Fruit fly (Drosophila melanogaster) whole organism, embryonic: Measurements from ENCODE around the gene tmod.

Experiments used
- ATbp ChIP-seq: fragments of 200-800 bp; sonication (Bioruptor generic); optimal IDR thresholded peaks from 2 replicates; lab custom pipeline; 2017; ENCODE audit warnings: missing biosample characterization, mild to moderate bottlenecking, missing genetic modification characterization, missing genetic modification reagents
- CG10366 ChIP-seq: fragments of 200-800 bp; sonication (Bioruptor generic); IDR thresholded peaks from 2 replicates; pipeline ENCODE4 v1.3.6; 2022; ENCODE audit warnings: missing biosample characterization, missing genetic modification characterization
- CG10979 ChIP-seq: fragments of 200-800 bp; sonication (Bioruptor generic); optimal IDR thresholded peaks from 2 replicates; lab custom pipeline; 2018; ENCODE audit warnings: missing biosample characterization, mild to moderate bottlenecking, missing genetic modification characterization, moderate library complexity
- CG12236 ChIP-seq: fragments of 200-800 bp; sonication (Bioruptor generic); optimal IDR thresholded peaks from 2 replicates; lab custom pipeline; 2016; ENCODE audit warnings: missing biosample characterization, missing genetic modification characterization
- CG12299 ChIP-seq: fragments of 200-800 bp; sonication (Bioruptor generic); optimal IDR thresholded peaks from 2 replicates; lab custom pipeline; 2018; ENCODE audit warnings: missing biosample characterization, mild to moderate bottlenecking, missing genetic modification characterization
- CG14441 ChIP-seq: fragments of 200-800 bp; sonication (Bioruptor generic); IDR thresholded peaks from 2 replicates; pipeline ENCODE4 v1.3.6; 2022; ENCODE audit warnings: missing biosample characterization, missing genetic modification characterization
- CG15073 ChIP-seq: fragments of 200-800 bp; sonication (Bioruptor generic); optimal IDR thresholded peaks from 2 replicates; lab custom pipeline; 2016; ENCODE audit warnings: missing biosample characterization, missing genetic modification characterization
- CG17612 ChIP-seq: fragments of 200-800 bp; sonication (Bioruptor generic); IDR thresholded peaks from 2 replicates; pipeline ENCODE4 v1.3.6; 2022; ENCODE audit warnings: missing biosample characterization, missing genetic modification characterization
- CG2120 ChIP-seq: fragments of 200-800 bp; sonication (Bioruptor generic); optimal IDR thresholded peaks from 3 replicates; lab custom pipeline; 2016; ENCODE audit warnings: missing biosample characterization, missing genetic modification characterization
- CG30403 ChIP-seq: fragments of 200-800 bp; sonication (Bioruptor generic); optimal IDR thresholded peaks from 3 replicates; lab custom pipeline; 2016; ENCODE audit warnings: missing biosample characterization, missing genetic modification characterization
- CG32772 ChIP-seq: fragments of 200-800 bp; sonication (Bioruptor generic); IDR thresholded peaks from 2 replicates; pipeline ENCODE4 v1.3.6; 2022; ENCODE audit warnings: missing biosample characterization, missing genetic modification characterization
- CG4282 ChIP-seq: fragments of 200-800 bp; sonication (Bioruptor generic); optimal IDR thresholded peaks from 2 replicates; lab custom pipeline; 2016; ENCODE audit warnings: missing biosample characterization, missing genetic modification characterization
- CG4328 ChIP-seq: fragments of 200-800 bp; sonication (Bioruptor generic); optimal IDR thresholded peaks from 3 replicates; lab custom pipeline; 2017; ENCODE audit warnings: missing biosample characterization, missing genetic modification reagents, missing genetic modification characterization
- CG5245 ChIP-seq: fragments of 200-800 bp; sonication (Bioruptor generic); optimal IDR thresholded peaks from 3 replicates; lab custom pipeline; 2016; ENCODE audit warnings: missing biosample characterization, missing genetic modification characterization
- CG7271 ChIP-seq: fragments of 200-800 bp; sonication (Bioruptor generic); optimal IDR thresholded peaks from 2 replicates; lab custom pipeline; 2018; ENCODE audit warnings: missing biosample characterization, mild to moderate bottlenecking, missing genetic modification characterization, moderate library complexity
- CG7928 ChIP-seq: fragments of 200-800 bp; sonication (Bioruptor generic); optimal IDR thresholded peaks from 2 replicates; lab custom pipeline; 2017; ENCODE audit warnings: missing biosample characterization, mild to moderate bottlenecking, missing genetic modification characterization
- CG8765 ChIP-seq: fragments of 200-800 bp; sonication (Bioruptor generic); IDR thresholded peaks from 2 replicates; pipeline ENCODE4 v1.3.6; 2022; ENCODE audit warnings: missing biosample characterization, missing genetic modification characterization
- CG8944 ChIP-seq: fragments of 200-800 bp; sonication (Bioruptor generic); optimal IDR thresholded peaks from 3 replicates; lab custom pipeline; 2016; ENCODE audit warnings: missing biosample characterization, missing genetic modification characterization
- D ChIP-seq, 2 experiments: fragments of 200-800 bp in 1 of 2; fragments of >200 bp in 1 of 2; sonication (Bioruptor generic) in 1 of 2; optimal IDR thresholded peaks; 2 replicates in 1 of 2; 3 replicates in 1 of 2; lab custom pipeline; 2017; ENCODE audit warnings: mild to moderate bottlenecking in 1 of 2, missing biosample characterization in 1 of 2, missing genetic modification characterization in 1 of 2, missing genetic modification reagents in 1 of 2
- D19B ChIP-seq: fragments of 200-800 bp; sonication (Bioruptor generic); optimal IDR thresholded peaks from 2 replicates; lab custom pipeline; 2017; ENCODE audit warnings: missing biosample characterization, mild to moderate bottlenecking, missing genetic modification characterization
- Dip2 ChIP-seq: fragments of 200-800 bp; sonication (Bioruptor generic); IDR thresholded peaks from 2 replicates; pipeline ENCODE4 v1.3.6; 2022; ENCODE audit warnings: missing biosample characterization, missing genetic modification characterization
- Ets65A ChIP-seq: fragments of 200-800 bp; sonication (Bioruptor generic); peaks from one replicate; lab custom pipeline; 2016; ENCODE audit warnings: missing biosample characterization, missing genetic modification characterization
- H15 ChIP-seq: fragments of 200-800 bp; sonication (Bioruptor generic); IDR thresholded peaks from 3 replicates; pipeline ENCODE4 v1.3.6; 2022; ENCODE audit warnings: missing biosample characterization, missing genetic modification characterization
- HLH54F ChIP-seq: fragments of 200-800 bp; sonication (Bioruptor generic); optimal IDR thresholded peaks from 3 replicates; lab custom pipeline; 2016; ENCODE audit warnings: missing biosample characterization, missing genetic modification characterization
- Hsf ChIP-seq: fragments of 200-800 bp; sonication (Bioruptor generic); optimal IDR thresholded peaks from 3 replicates; lab custom pipeline; 2016; ENCODE audit warnings: missing biosample characterization, missing genetic modification characterization
- Oli ChIP-seq: fragments of 200-800 bp; sonication (Bioruptor generic); optimal IDR thresholded peaks from 2 replicates; lab custom pipeline; 2018; ENCODE audit warnings: missing biosample characterization, mild to moderate bottlenecking, missing genetic modification characterization, moderate library complexity
- Xrp1 ChIP-seq: fragments of 200-800 bp; sonication (Bioruptor generic); IDR thresholded peaks from 2 replicates; pipeline ENCODE4 v1.3.6; 2022; ENCODE audit warnings: missing biosample characterization, missing genetic modification characterization
- ase ChIP-seq: fragments of 200-800 bp; sonication (Bioruptor generic); IDR thresholded peaks from 3 replicates; pipeline ENCODE4 v1.3.6; 2022; ENCODE audit warnings: missing biosample characterization, missing genetic modification characterization
- bcd ChIP-seq: fragments of 200-800 bp; sonication (Bioruptor generic); optimal IDR thresholded peaks from 2 replicates; lab custom pipeline; 2017; ENCODE audit warnings: missing biosample characterization, mild to moderate bottlenecking, missing genetic modification characterization
- chm ChIP-seq: fragments of 200-800 bp; sonication (Bioruptor generic); IDR thresholded peaks from 2 replicates; pipeline ENCODE4 v1.3.6; 2022; ENCODE audit warnings: missing biosample characterization, missing genetic modification characterization
- chn ChIP-seq: fragments of 200-800 bp; sonication (Bioruptor generic); optimal IDR thresholded peaks from 2 replicates; lab custom pipeline; 2016; ENCODE audit warnings: missing biosample characterization, missing genetic modification characterization
- dan ChIP-seq: fragments of 200-800 bp; sonication (Bioruptor generic); IDR thresholded peaks from 2 replicates; pipeline ENCODE4 v1.3.6; 2022; ENCODE audit warnings: missing biosample characterization, missing genetic modification characterization
- dysf ChIP-seq: fragments of 200-800 bp; sonication (Bioruptor generic); IDR thresholded peaks from 3 replicates; pipeline ENCODE4 v1.3.6; 2022; ENCODE audit warnings: missing biosample characterization, missing genetic modification characterization
- esg ChIP-seq: fragments of 200-800 bp; sonication (Bioruptor generic); conservative IDR thresholded peaks from 2 replicates; pipeline ENCODE4 v1.3.6; 2022; ENCODE audit warnings: missing biosample characterization, missing genetic modification characterization
- eve ChIP-seq, 2 experiments: fragments of >200 bp; optimal IDR thresholded peaks; 2 replicates each; lab custom pipeline; 2017; ENCODE audit warnings: missing biosample characterization in 2 of 2, missing genetic modification characterization in 2 of 2
- ewg ChIP-seq: fragments of 200-800 bp; sonication (Bioruptor generic); optimal IDR thresholded peaks from 3 replicates; lab custom pipeline; 2017; ENCODE audit warnings: mild to moderate bottlenecking, missing biosample characterization, missing genetic modification reagents, missing genetic modification characterization
- eyg ChIP-seq: fragments of 200-800 bp; sonication (Bioruptor generic); optimal IDR thresholded peaks from 3 replicates; lab custom pipeline; 2016; ENCODE audit warnings: missing biosample characterization, missing genetic modification characterization
- fd96Cb ChIP-seq: fragments of 200-800 bp; sonication (Bioruptor generic); optimal IDR thresholded peaks from 2 replicates; lab custom pipeline; 2018; ENCODE audit warnings: missing biosample characterization, mild to moderate bottlenecking, missing genetic modification characterization, moderate library complexity
- gce ChIP-seq: fragments of 200-800 bp; sonication (Bioruptor generic); IDR thresholded peaks from 3 replicates; pipeline ENCODE4 v1.3.6; 2022; ENCODE audit warnings: missing biosample characterization, missing genetic modification characterization
- jing ChIP-seq: fragments of 200-800 bp; sonication (Bioruptor generic); optimal IDR thresholded peaks from 2 replicates; lab custom pipeline; 2018; ENCODE audit warnings: missing biosample characterization, mild to moderate bottlenecking, missing genetic modification characterization
- jumu ChIP-seq: fragments of 200-800 bp; sonication (Bioruptor generic); optimal IDR thresholded peaks from 3 replicates; lab custom pipeline; 2016; ENCODE audit warnings: missing biosample characterization, missing genetic modification characterization
- kay ChIP-seq: fragments of 200-800 bp; sonication (Bioruptor generic); optimal IDR thresholded peaks from 2 replicates; lab custom pipeline; 2016; ENCODE audit warnings: missing biosample characterization, missing genetic modification characterization
- lmd ChIP-seq: fragments of 200-800 bp; sonication (Bioruptor generic); IDR thresholded peaks from 2 replicates; pipeline ENCODE4 v1.3.6; 2022; ENCODE audit warnings: missing biosample characterization, missing genetic modification characterization
- lov ChIP-seq, 2 experiments: fragments of 200-800 bp in 1 of 2; fragments of >200 bp in 1 of 2; sonication (Bioruptor generic) in 1 of 2; IDR thresholded peaks in 1 of 2; optimal IDR thresholded peaks in 1 of 2; 2 replicates in 1 of 2; 3 replicates in 1 of 2; pipeline versions ENCODE4 v1.3.6 to Lab custom; 2017 to 2022; ENCODE audit warnings: missing biosample characterization in 1 of 2, missing genetic modification characterization in 1 of 2
- pnt ChIP-seq: fragments of 200-800 bp; sonication (Bioruptor generic); optimal IDR thresholded peaks from 3 replicates; lab custom pipeline; 2016; ENCODE audit warnings: missing biosample characterization, missing genetic modification characterization
- scrt ChIP-seq: fragments of 200-800 bp; sonication (Bioruptor generic); optimal IDR thresholded peaks from 2 replicates; lab custom pipeline; 2018; ENCODE audit warnings: missing biosample characterization, mild to moderate bottlenecking, missing genetic modification characterization, moderate library complexity
- tgo ChIP-seq: fragments of 200-800 bp; sonication (Bioruptor generic); IDR thresholded peaks from 3 replicates; pipeline ENCODE4 v1.3.6; 2022; ENCODE audit warnings: missing biosample characterization, missing genetic modification characterization
- tin ChIP-seq: fragments of 200-800 bp; sonication (Bioruptor generic); optimal IDR thresholded peaks from 3 replicates; lab custom pipeline; 2016; ENCODE audit warnings: missing biosample characterization, missing genetic modification characterization
- trem ChIP-seq: fragments of 200-800 bp; optimal IDR thresholded peaks from 3 replicates; lab custom pipeline; 2019; ENCODE audit warnings: missing biosample characterization, mild to moderate bottlenecking, missing genetic modification characterization, moderate library complexity
- zfh2 ChIP-seq: fragments of 200-800 bp; sonication (Bioruptor generic); optimal IDR thresholded peaks from 2 replicates; lab custom pipeline; 2016; ENCODE audit warnings: missing biosample characterization, missing genetic modification characterization

Gene tmod

dm6 chr3R:30501174-30501573 is 31.2 kb upstream of the tmod start (continued):
- TF ChIP-seq trem (tag; lab: Kevin White, UChicago) (no peak), Xrp1 (GFP tag; lab: Robert Waterston, UW) (peak; percentile 74), CG15073 (no peak), CG4282 (GFP tag; lab: Kevin White, UChicago) (no peak), CG7271 (tag; lab: Kevin White, UChicago) (peak; percentile 31), CG8944 (GFP tag; lab: Kevin White, UChicago) (peak; percentile 17), D19B (GFP tag; lab: Kevin White, UChicago) (peak; percentile 65), kay (GFP tag; lab: Kevin White, UChicago) (no peak), dan (GFP tag; lab: Robert Waterston, UW) (no peak), CG14441 (GFP tag; lab: Robert Waterston, UW) (peak; percentile 35; the same call in 1 of the 2 replicates), lov (optimal IDR thresholded peaks at IDR 0.05; lab: Kevin White, UChicago) (no peak), lov (GFP tag; IDR thresholded peaks at IDR 0.05; lab: Robert Waterston, UW) (peak; percentile 57; the same call in 1 of the 3 replicates), CG10366 (peak; percentile 46), CG7928 (GFP tag; lab: Kevin White, UChicago) (no peak), gce (GFP tag; lab: Robert Waterston, UW) (0 out of 3 replicates have a peak, but pooled peaks have one; percentile 6), eve (GFP tag; optimal IDR thresholded peaks at IDR 0.05; lab: Kevin White, UChicago) (no peak), ase (GFP tag; lab: Robert Waterston, UW) (no peak), scrt (GFP tag; lab: Kevin White, UChicago) (no peak), dysf (GFP tag; lab: Robert Waterston, UW) (peak; percentile 57; the same call in 2 of the 3 replicates), ewg (peak; percentile 9), CG30403 (GFP tag; lab: Kevin White, UChicago) (peak; percentile 44), tgo (GFP tag; lab: Robert Waterston, UW) (peak; percentile 36; the same call in 1 of the 3 replicates), H15 (GFP tag; lab: Robert Waterston, UW) (no peak), pnt (GFP tag; lab: Kevin White, UChicago) (peak; percentile 64), ATbp (GFP tag; lab: Kevin White, UChicago) (no peak), chn (GFP tag; lab: Kevin White, UChicago) (peak; percentile 18), CG32772 (GFP tag; lab: Robert Waterston, UW) (peak; percentile 58), zfh2 (GFP tag; lab: Kevin White, UChicago) (peak; percentile 21), CG2120 (peak; percentile 49), lmd (GFP tag; lab: Robert Waterston, UW) (peak; percentile 43; the same call in 1 of the 2 replicates), HLH54F (no peak), CG12236 (GFP tag; lab: Kevin White, UChicago) (peak; percentile 16), Ets65A (GFP tag; lab: Kevin White, UChicago) (peak; percentile 93), jing (GFP tag; lab: Kevin White, UChicago) (peak; percentile 21), bcd (peak; percentile 14), CG8765 (GFP tag; lab: Robert Waterston, UW) (peak; percentile 38; the same call in 1 of the 2 replicates), CG4328 (GFP tag; lab: Kevin White, UChicago) (no peak), eyg (GFP tag; lab: Kevin White, UChicago) (no peak), chm (peak; percentile 26; the same call in 1 of the 2 replicates), CG10979 (tag; lab: Kevin White, UChicago) (no peak), jumu (GFP tag; lab: Kevin White, UChicago) (peak; percentile 11), tin (no peak), CG17612 (no peak), D (optimal IDR thresholded peaks at IDR 0.05; lab: Kevin White, UChicago) (no peak), D (GFP tag; optimal IDR thresholded peaks at IDR 0.05; lab: Kevin White, UChicago) (no peak), Hsf (GFP tag; lab: Kevin White, UChicago) (peak; percentile 47), esg (0 out of 2 replicates have a peak, but pooled peaks have one; percentile 10), fd96Cb (tag; lab: Kevin White, UChicago) (peak; percentile 26), CG5245 (GFP tag; lab: Kevin White, UChicago) (peak; percentile 6), Oli (tag; lab: Kevin White, UChicago) (peak; percentile 30), CG12299 (tag; lab: Kevin White, UChicago) (no peak), Dip2 (GFP tag; lab: Robert Waterston, UW) (no peak)
